Worm (Caenorhabditis elegans) whole organism, L3 larva: ENCODE results near the gene F29F11.20.

ENCODE experiments used
- elt-3 ChIP-seq, 3 experiments: fragments of 150-350 bp in 1 of 3; sonication (generic microtip) in 2 of 3; optimal IDR thresholded peaks; 2 replicates in 2 of 3; 4 replicates in 1 of 3; lab custom pipeline; 2014 to 2017; ENCODE audit warnings: missing biosample characterization in 3 of 3, missing genetic modification characterization in 3 of 3
- lin-15B ChIP-seq: fragments of 150-350 bp; optimal IDR thresholded peaks from 2 replicates; lab custom pipeline; 2014; ENCODE audit warnings: missing biosample characterization, missing genetic modification characterization
- nhr-11 ChIP-seq: fragments of 150-350 bp; optimal IDR thresholded peaks from 2 replicates; lab custom pipeline; 2014; ENCODE audit warnings: missing biosample characterization, missing genetic modification characterization
- nhr-28 ChIP-seq: fragments of 150-350 bp; optimal IDR thresholded peaks from 2 replicates; lab custom pipeline; 2014; ENCODE audit warnings: missing biosample characterization, missing genetic modification characterization
- nhr-77 ChIP-seq: fragments of 150-350 bp; optimal IDR thresholded peaks from 2 replicates; lab custom pipeline; 2014; ENCODE audit warnings: missing biosample characterization, missing genetic modification characterization
- snpc-4 ChIP-seq: fragments of 150-350 bp; optimal IDR thresholded peaks from 2 replicates; lab custom pipeline; 2014; ENCODE audit warnings: missing biosample characterization, missing genetic modification characterization
- unc-62 ChIP-seq: fragments of 150-350 bp; sonication (generic microtip); optimal IDR thresholded peaks from 4 replicates; lab custom pipeline; 2014; ENCODE audit warnings: missing biosample characterization, missing genetic modification reagents, missing genetic modification characterization
- zag-1 ChIP-seq: fragments of 150-350 bp; optimal IDR thresholded peaks from 2 replicates; lab custom pipeline; 2014; ENCODE audit warnings: missing biosample characterization, missing genetic modification characterization
- ztf-11 ChIP-seq: fragments of 150-350 bp; optimal IDR thresholded peaks from 2 replicates; lab custom pipeline; 2014; ENCODE audit warnings: missing biosample characterization, missing genetic modification characterization

DNA sequence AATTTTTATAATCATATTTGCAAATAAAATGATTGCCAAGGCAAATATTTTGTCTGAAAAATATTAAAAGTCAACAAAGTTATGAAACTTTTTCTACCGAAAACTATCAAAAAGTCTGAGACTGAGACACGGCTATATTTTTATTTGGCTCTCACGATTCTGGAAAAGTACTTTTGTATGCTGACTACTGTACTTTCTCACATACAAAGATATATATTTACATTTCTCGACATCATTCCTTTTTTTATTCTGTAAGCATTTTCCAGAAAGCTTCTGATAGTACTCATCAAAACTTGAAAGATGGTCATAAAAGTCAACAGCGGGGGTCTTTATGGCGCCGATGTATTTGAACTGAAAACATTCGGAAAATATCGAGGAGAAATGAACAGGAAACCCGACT lies 39.6 kb upstream of the F29F11.20 start, which contains the start of gene aqp-6:
- TF ChIP-seq nhr-28 (tag; lab: Kevin White, UChicago) (no peak), elt-3 (tag; optimal IDR thresholded peaks at IDR 0.05; lab: Kevin White, UChicago) (no peak), nhr-77 (tag; lab: Kevin White, UChicago) (no peak), snpc-4 (tag; lab: Kevin White, UChicago) (no peak), nhr-11 (no peak), ztf-11 (tag; lab: Kevin White, UChicago) (no peak), unc-62 (no peak), lin-15B (no peak), zag-1 (no peak)
